Worm (Caenorhabditis elegans): ENCODE data around the gene acp-5.

Gene acp-5

DNA sequence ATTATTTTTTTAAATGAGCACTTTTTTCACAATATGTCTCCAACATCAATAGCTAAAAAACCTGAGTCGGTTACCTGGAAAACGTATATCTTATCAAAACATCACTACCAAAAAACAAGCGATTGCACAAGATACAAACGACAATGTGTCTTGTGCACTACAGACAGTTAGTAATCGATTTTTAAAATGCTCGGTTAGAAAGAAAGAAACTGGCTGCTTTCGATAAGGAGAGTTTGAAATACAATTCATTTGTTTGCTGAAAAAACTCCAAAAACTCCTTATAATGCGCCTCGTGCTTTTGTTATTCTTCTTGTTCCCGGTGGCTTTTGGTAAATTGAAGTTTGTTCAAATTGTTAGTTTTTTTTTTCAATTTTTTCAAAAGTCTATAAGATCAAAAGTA lies at the start of gene acp-5:
Gene acp-5 (plus strand): TSS at position 261 of the 400 bp plus-strand sequence.
- no peak for TF ChIP-seq unc-62 (GFP tag; optimal IDR thresholded peaks at IDR 0.05)

- TF ChIP-seq unc-62 (GFP tag; optimal IDR thresholded peaks at IDR 0.05): no peak
Observed at ce11 chrX:5780672-5781182, 48.5 kb upstream of the acp-5 start, which contains the start of gene sft-4. Gene sft-4 (minus strand): TSS chrX:5780722.

- TF ChIP-seq unc-62 (GFP tag; optimal IDR thresholded peaks at IDR 0.05): no peak
Observed at ce11 chrX:5781294-5781693, 47.9 kb upstream of the acp-5 start.

ce11 chrX:5782153-5782552 lies 47.1 kb upstream of the acp-5 start, which contains the start of gene gakh-1:
Gene gakh-1 (plus strand): TSS chrX:5782499.
- no peak for TF ChIP-seq unc-62 (GFP tag; optimal IDR thresholded peaks at IDR 0.05)

ce11 chrX:5786193-5786592 lies 43.0 kb upstream of the acp-5 start, which contains the start of gene F46G11.6:
Gene F46G11.6 (plus strand): TSS chrX:5786493.
- no peak for TF ChIP-seq unc-62 (GFP tag; optimal IDR thresholded peaks at IDR 0.05)

ce11 chrX:5787861-5788260 lies 41.4 kb upstream of the acp-5 start, which contains the start of gene F46G11.2:
Gene F46G11.2 (plus strand): TSS chrX:5788161.
- no peak for TF ChIP-seq unc-62 (GFP tag; optimal IDR thresholded peaks at IDR 0.05)

DNA sequence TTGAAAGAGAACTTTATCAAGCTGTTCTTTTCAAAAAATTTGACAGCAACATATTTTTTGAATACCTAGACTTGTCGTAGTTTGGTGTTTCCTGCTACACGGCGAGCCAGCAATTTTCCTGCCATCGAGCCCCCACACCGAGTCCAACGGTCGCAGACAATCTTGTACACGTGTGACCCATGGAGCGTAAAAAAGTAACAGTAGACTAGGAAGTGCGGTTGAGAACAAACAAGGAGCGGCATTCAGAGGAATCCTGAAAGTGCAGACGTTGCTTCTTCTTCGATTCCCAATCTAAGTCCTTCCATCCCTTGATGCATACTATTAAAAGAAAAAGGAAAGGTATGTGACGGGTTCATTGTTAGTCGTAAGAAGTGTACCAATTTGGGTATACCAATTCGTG lies 38.3 kb upstream of the acp-5 start, which contains the start of gene twnk-1:
Gene twnk-1 (plus strand): TSS at position 301 of the 400 bp plus-strand sequence.
- no peak for TF ChIP-seq unc-62 (GFP tag; optimal IDR thresholded peaks at IDR 0.05)

ce11 chrX:5794432-5794831 lies 34.8 kb upstream of the acp-5 start:
- TF ChIP-seq unc-62 (GFP tag; optimal IDR thresholded peaks at IDR 0.05): no peak

- no peak for TF ChIP-seq unc-62 (GFP tag; optimal IDR thresholded peaks at IDR 0.05)
Observed at ce11 chrX:5798690-5799089, 30.5 kb upstream of the acp-5 start, which contains the start of gene F46G11.4. Gene F46G11.4 (minus strand): TSS chrX:5798790.

DNA sequence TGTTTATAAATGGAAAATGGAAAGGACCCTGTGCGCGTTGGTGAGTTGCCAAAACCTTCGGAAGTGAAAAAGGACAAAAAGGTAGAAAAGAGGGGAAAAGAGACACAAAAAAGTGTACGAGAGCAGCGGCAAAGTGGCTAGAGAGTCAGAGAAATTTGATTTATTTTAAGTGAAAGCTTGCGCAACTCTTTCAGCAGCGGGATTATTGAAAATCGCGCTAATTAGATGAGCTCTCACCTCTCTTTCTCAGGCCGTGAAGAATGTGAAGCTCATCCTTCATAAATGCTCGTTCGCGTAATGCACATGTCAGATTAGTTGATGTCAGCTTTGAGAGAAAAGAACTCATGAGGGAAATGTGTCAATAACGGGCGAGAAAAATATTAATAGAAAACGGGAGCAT lies 30.0 kb upstream of the acp-5 start:
- TF ChIP-seq unc-62 (GFP tag; optimal IDR thresholded peaks at IDR 0.05): no peak

DNA sequence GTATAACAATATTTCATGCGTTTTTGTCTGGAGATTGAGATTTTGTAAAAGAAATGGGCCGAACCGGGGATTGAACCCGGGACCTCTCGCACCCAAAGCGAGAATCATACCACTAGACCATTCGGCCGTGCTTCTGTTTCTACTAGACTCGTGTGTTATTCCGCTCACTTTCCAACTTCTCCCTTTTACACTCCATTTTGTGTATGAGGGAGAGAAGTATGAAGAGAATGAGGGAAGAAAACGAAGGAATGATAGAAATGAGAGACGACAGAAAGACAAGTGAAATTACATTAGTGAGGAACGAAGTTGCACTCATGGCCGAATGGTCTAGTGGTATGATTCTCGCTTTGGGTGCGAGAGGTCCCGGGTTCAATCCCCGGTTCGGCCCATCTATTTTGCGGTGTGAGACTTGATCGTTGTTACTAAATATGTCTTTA lies 28.1 kb upstream of the acp-5 start:
- TF ChIP-seq unc-62 (GFP tag; optimal IDR thresholded peaks at IDR 0.05): no peak

DNA sequence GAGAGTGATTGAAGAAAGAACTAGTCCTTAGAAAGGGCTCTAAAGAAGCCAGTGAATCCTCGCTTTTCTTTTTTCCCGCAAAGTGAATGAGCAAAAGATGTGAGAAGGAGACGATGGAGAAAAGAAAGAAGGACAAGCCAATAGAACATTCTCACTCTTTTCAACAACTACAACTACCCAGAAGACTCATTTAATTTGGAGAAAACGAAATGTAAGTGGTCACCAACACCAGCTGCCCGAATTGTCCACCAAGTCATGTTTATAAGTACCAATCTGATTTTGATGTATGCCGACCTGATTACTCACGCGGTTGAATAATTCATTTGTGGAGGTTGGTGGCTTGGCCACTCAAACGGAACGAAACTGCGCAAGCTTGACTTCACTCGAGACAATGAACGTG lies 26.7 kb upstream of the acp-5 start:
- no peak for TF ChIP-seq unc-62 (GFP tag; optimal IDR thresholded peaks at IDR 0.05)

ce11 chrX:5803492-5803891 lies 25.7 kb upstream of the acp-5 start:
- no peak for TF ChIP-seq unc-62 (GFP tag; optimal IDR thresholded peaks at IDR 0.05)

ce11 chrX:5805872-5806472 lies 23.3 kb upstream of the acp-5 start, which contains the start of gene F13D11.3:
Gene F13D11.3 (minus strand): TSS chrX:5805922.
- no peak for TF ChIP-seq unc-62 (GFP tag; optimal IDR thresholded peaks at IDR 0.05)

- no peak for TF ChIP-seq unc-62 (GFP tag; optimal IDR thresholded peaks at IDR 0.05)
Observed at ce11 chrX:5810677-5811076, 18.6 kb upstream of the acp-5 start.

ce11 chrX:5811997-5812562 lies 17.2 kb upstream of the acp-5 start:
- no peak for TF ChIP-seq unc-62 (GFP tag; optimal IDR thresholded peaks at IDR 0.05)

ce11 chrX:5813030-5813429 lies 16.2 kb upstream of the acp-5 start:
- no peak for TF ChIP-seq unc-62 (GFP tag; optimal IDR thresholded peaks at IDR 0.05)

Data from whole organism, dauer.